Fruit fly (Drosophila melanogaster): ENCODE measurements around the gene waw.

DNA sequence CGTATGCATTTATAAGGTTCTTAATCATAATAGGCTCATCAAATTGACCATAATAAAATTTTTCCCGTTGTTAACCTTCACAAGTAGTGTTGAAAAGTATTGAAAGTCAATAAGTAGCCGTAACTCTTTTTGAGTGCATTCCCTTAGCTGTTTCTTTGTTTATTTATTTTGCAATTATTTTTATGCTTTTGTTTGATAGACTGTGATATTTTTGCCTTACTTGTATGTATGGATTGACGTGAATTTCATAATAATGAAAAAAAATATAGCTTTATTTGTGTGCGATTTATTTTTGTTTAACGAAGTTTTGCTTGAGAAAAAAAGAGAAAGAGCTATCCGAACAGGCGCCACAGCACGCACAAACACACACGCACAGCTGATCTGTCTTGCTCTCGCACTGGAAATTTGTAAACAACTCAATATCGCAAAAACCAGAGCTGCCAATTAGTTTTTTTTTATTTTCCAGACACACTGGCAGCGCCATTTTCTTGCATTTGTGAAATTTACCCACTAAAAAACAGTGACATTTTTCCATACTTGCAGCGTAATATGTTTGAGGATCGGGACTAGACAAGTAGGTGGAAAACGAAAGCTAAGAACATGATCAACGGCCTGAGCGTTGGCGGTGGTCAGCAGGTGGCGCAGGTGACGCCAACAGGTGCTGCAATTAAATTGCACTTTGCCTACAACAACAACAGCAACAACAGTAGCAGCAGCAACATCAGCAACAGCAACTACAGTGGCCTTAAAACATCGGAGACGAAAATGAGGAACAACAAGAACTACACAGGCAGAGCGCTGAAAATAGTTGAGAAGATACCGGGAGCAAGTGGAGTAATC lies 6.5 kb downstream of the waw start:
- TF ChIP-seq CG8478 (optimal IDR thresholded peaks at IDR 0.05) (no peak), CTCF (optimal IDR thresholded peaks at IDR 0.05) (no peak)

Data from S2 (cell line).